3 worm cellular contexts compared by ENCODE assay signal in genomic region chrIV:14824878-14825352, ce11.
TF ChIP-seq lines count a peak whose summit lies in the region.

Gene sec-61.A (minus strand): TSS chrIV:14825264.

TF ChIP-seq in whole organism, L1 larva, 84 proteins besides CTCF, POLR2A, EP300 and RAD21 (continued from another document and continues in another):
- TF ChIP-seq elt-3 (tag; optimal IDR thresholded peaks at IDR 0.05; lab: Kevin White, UChicago), result peak in 3 of 6 experiments; percentile 39 to 64 (median 58)
- no peak for TF ChIP-seq mef-2 (tag; optimal IDR thresholded peaks at IDR 0.05; lab: Kevin White, UChicago)
- TF ChIP-seq zag-1 (tag; optimal IDR thresholded peaks at IDR 0.05; lab: Kevin White, UChicago), result no peak
- TF ChIP-seq ceh-82 (tag; optimal IDR thresholded peaks at IDR 0.05; lab: Kevin White, UChicago), result peak in 2 of 3 experiments; percentile 34 to 47
- TF ChIP-seq unc-30 (tag; optimal IDR thresholded peaks at IDR 0.05; lab: Kevin White, UChicago), result no peak
- no peak for TF ChIP-seq ces-1 (GFP tag; optimal IDR thresholded peaks at IDR 0.05; lab: Kevin White, UChicago)
- no peak for TF ChIP-seq mep-1 (tag; optimal IDR thresholded peaks at IDR 0.05; lab: Kevin White, UChicago)
- TF ChIP-seq fkh-10 (GFP tag; optimal IDR thresholded peaks at IDR 0.05; lab: Kevin White, UChicago), result peak; percentile 46
- peak; percentile 40 for TF ChIP-seq sup-37 (GFP tag; optimal IDR thresholded peaks at IDR 0.05; lab: Kevin White, UChicago)
- peak; percentile 34 for TF ChIP-seq vab-15 (tag; optimal IDR thresholded peaks at IDR 0.05; lab: Kevin White, UChicago)
- peak; percentile 29 for TF ChIP-seq C34B4.2 (tag; optimal IDR thresholded peaks at IDR 0.05; lab: Kevin White, UChicago)
- peak; percentile 3 for TF ChIP-seq blmp-1 (tag; optimal IDR thresholded peaks at IDR 0.05; lab: Kevin White, UChicago)
- TF ChIP-seq pqm-1 (tag; optimal IDR thresholded peaks at IDR 0.05; lab: Kevin White, UChicago), result no peak
- TF ChIP-seq F16B12.6 (tag; optimal IDR thresholded peaks at IDR 0.05; lab: Kevin White, UChicago), result peak; percentile 18
- no peak for TF ChIP-seq hlh-17 (GFP tag; optimal IDR thresholded peaks at IDR 0.05; lab: Kevin White, UChicago; ENCODE audit: borderline replicate concordance)
- TF ChIP-seq nhr-84 (tag; optimal IDR thresholded peaks at IDR 0.05; lab: Kevin White, UChicago), result no peak
- no peak for TF ChIP-seq hlh-4 (tag; optimal IDR thresholded peaks at IDR 0.05; lab: Kevin White, UChicago)
- peak; percentile 85 for TF ChIP-seq unc-86 (tag; optimal IDR thresholded peaks at IDR 0.05; lab: Kevin White, UChicago)
- peak in 1 of 2 experiments; percentile 65 for TF ChIP-seq ztf-11 (tag; optimal IDR thresholded peaks at IDR 0.05; lab: Kevin White, UChicago)
- TF ChIP-seq nhr-90 (tag; optimal IDR thresholded peaks at IDR 0.05; lab: Kevin White, UChicago; ENCODE audit: poor library complexity), result peak; percentile 85
- peak; percentile 45 for TF ChIP-seq lin-39 (tag; optimal IDR thresholded peaks at IDR 0.05; lab: Kevin White, UChicago)
- TF ChIP-seq lin-15B (tag; optimal IDR thresholded peaks at IDR 0.05; lab: Kevin White, UChicago), result peak; percentile 46
- peak; percentile 82 for TF ChIP-seq grh-1 (GFP tag; IDR thresholded peaks at IDR 0.05; lab: Robert Waterston, UW)
- peak; percentile 74 to 79 (median 78) for TF ChIP-seq dpl-1 (GFP tag; optimal IDR thresholded peaks at IDR 0.05; lab: Kevin White, UChicago)
- peak; percentile 34 for TF ChIP-seq rnt-1 (tag; optimal IDR thresholded peaks at IDR 0.05; lab: Kevin White, UChicago)
- peak; percentile 57 for TF ChIP-seq aly-2 (tag; optimal IDR thresholded peaks at IDR 0.05; lab: Kevin White, UChicago)
- TF ChIP-seq pag-3 (tag; optimal IDR thresholded peaks at IDR 0.05; lab: Kevin White, UChicago; ENCODE audit: borderline replicate concordance, insufficient read depth), result no peak
- peak; percentile 62 for TF ChIP-seq C04F5.9 (tag; optimal IDR thresholded peaks at IDR 0.05; lab: Kevin White, UChicago)
- no peak for TF ChIP-seq tlp-1 (tag; optimal IDR thresholded peaks at IDR 0.05; lab: Kevin White, UChicago)
- peak; percentile 58 for TF ChIP-seq ceh-88 (GFP tag; IDR thresholded peaks at IDR 0.05; lab: Robert Waterston, UW)
- TF ChIP-seq lin-35 (GFP tag; optimal IDR thresholded peaks at IDR 0.05; lab: Kevin White, UChicago), result peak; percentile 84 to 85
- TF ChIP-seq nhr-11 (tag; optimal IDR thresholded peaks at IDR 0.05; lab: Kevin White, UChicago), result no peak
- no peak for TF ChIP-seq ceh-63 (GFP tag; optimal IDR thresholded peaks at IDR 0.05; lab: Kevin White, UChicago)
- TF ChIP-seq lsy-2 (tag; optimal IDR thresholded peaks at IDR 0.05; lab: Kevin White, UChicago), result peak; percentile 97 to 99
- TF ChIP-seq ama-1 (optimal IDR thresholded peaks at IDR 0.05; lab: Kevin White, UChicago), result no peak
- peak in 1 of 2 experiments; percentile 55 for TF ChIP-seq mdl-1 (tag; optimal IDR thresholded peaks at IDR 0.05; lab: Kevin White, UChicago)
- peak; percentile 2 for TF ChIP-seq jun-1 (tag; optimal IDR thresholded peaks at IDR 0.05; lab: Kevin White, UChicago)
- TF ChIP-seq swsn-7 (tag; optimal IDR thresholded peaks at IDR 0.05; lab: Kevin White, UChicago), result peak; percentile 84
- TF ChIP-seq lin-13 (GFP tag; optimal IDR thresholded peaks at IDR 0.05; lab: Kevin White, UChicago), result peak; percentile 60
- peak; percentile 95 for TF ChIP-seq snu-23 (GFP tag; optimal IDR thresholded peaks at IDR 0.05; lab: Kevin White, UChicago)
- TF ChIP-seq nhr-237 (tag; optimal IDR thresholded peaks at IDR 0.05; lab: Kevin White, UChicago), result peak; percentile 16
- no peak for TF ChIP-seq aha-1 (tag; optimal IDR thresholded peaks at IDR 0.05; lab: Kevin White, UChicago)
- peak; percentile 73 for TF ChIP-seq nhr-19 (GFP tag; conservative IDR thresholded peaks at IDR 0.05; lab: Robert Waterston, UW)

TF ChIP-seq in whole organism, L3 larva, 47 proteins besides CTCF, POLR2A, EP300 and RAD21 (continued from another document):
- TF ChIP-seq unc-39 (tag; optimal IDR thresholded peaks at IDR 0.05; lab: Kevin White, UChicago), result no peak
- no peak for TF ChIP-seq ztf-11 (tag; optimal IDR thresholded peaks at IDR 0.05; lab: Kevin White, UChicago)
- no peak for TF ChIP-seq daf-12 (tag; optimal IDR thresholded peaks at IDR 0.05; lab: Kevin White, UChicago)
- peak; percentile 65 for TF ChIP-seq nhr-25 (tag; optimal IDR thresholded peaks at IDR 0.05; lab: Kevin White, UChicago)
- peak; percentile 40 for TF ChIP-seq nhr-43 (tag; optimal IDR thresholded peaks at IDR 0.05; lab: Kevin White, UChicago; ENCODE audit: poor library complexity, severe bottlenecking)
- TF ChIP-seq ztf-4 (tag; optimal IDR thresholded peaks at IDR 0.05; lab: Kevin White, UChicago), result no peak
- TF ChIP-seq pqm-1 (tag; optimal IDR thresholded peaks at IDR 0.05; lab: Kevin White, UChicago), result no peak
- TF ChIP-seq lin-39 (tag; optimal IDR thresholded peaks at IDR 0.05; lab: Kevin White, UChicago), result peak; percentile 64
- no peak for TF ChIP-seq sea-2 (GFP tag; optimal IDR thresholded peaks at IDR 0.05; lab: Kevin White, UChicago)
- TF ChIP-seq nfya-1 (tag; optimal IDR thresholded peaks at IDR 0.05; lab: Kevin White, UChicago; ENCODE audit: insufficient read depth), result peak; percentile 89
- TF ChIP-seq tbx-2 (tag; optimal IDR thresholded peaks at IDR 0.05; lab: Kevin White, UChicago), result peak; percentile 41
- TF ChIP-seq zag-1 (tag; optimal IDR thresholded peaks at IDR 0.05; lab: Kevin White, UChicago), result peak; percentile 53
- peak; percentile 65 for TF ChIP-seq skn-1 (tag; optimal IDR thresholded peaks at IDR 0.05; lab: Kevin White, UChicago)
- no peak for TF ChIP-seq ZK546.5 (tag; optimal IDR thresholded peaks at IDR 0.05; lab: Kevin White, UChicago)
- TF ChIP-seq mml-1 (tag; optimal IDR thresholded peaks at IDR 0.05; lab: Kevin White, UChicago), result no peak
- no peak for TF ChIP-seq nhr-76 (tag; optimal IDR thresholded peaks at IDR 0.05; lab: Kevin White, UChicago)
- TF ChIP-seq egl-5 (tag; optimal IDR thresholded peaks at IDR 0.05; lab: Kevin White, UChicago), result no peak
- TF ChIP-seq elt-1 (tag; optimal IDR thresholded peaks at IDR 0.05; lab: Kevin White, UChicago), result no peak
- TF ChIP-seq fkh-2 (tag; optimal IDR thresholded peaks at IDR 0.05; lab: Kevin White, UChicago), result no peak
- TF ChIP-seq ceh-82 (tag; optimal IDR thresholded peaks at IDR 0.05; lab: Kevin White, UChicago), result peak; percentile 53
- TF ChIP-seq nhr-23 (tag; optimal IDR thresholded peaks at IDR 0.05; lab: Kevin White, UChicago), result peak; percentile 49
- TF ChIP-seq nhr-28 (tag; optimal IDR thresholded peaks at IDR 0.05; lab: Kevin White, UChicago), result no peak
- TF ChIP-seq nhr-11 (tag; optimal IDR thresholded peaks at IDR 0.05; lab: Kevin White, UChicago), result no peak
- peak; percentile 69 for TF ChIP-seq jun-1 (tag; optimal IDR thresholded peaks at IDR 0.05; lab: Kevin White, UChicago)
- peak; percentile 61 for TF ChIP-seq elt-2 (tag; optimal IDR thresholded peaks at IDR 0.05; lab: Kevin White, UChicago)
- peak; percentile 75 for TF ChIP-seq snpc-4 (tag; optimal IDR thresholded peaks at IDR 0.05; lab: Kevin White, UChicago)
- peak; percentile 32 for TF ChIP-seq fkh-10 (GFP tag; optimal IDR thresholded peaks at IDR 0.05; lab: Kevin White, UChicago)

TF ChIP-seq in whole organism, young adult, 124 proteins besides CTCF, POLR2A, EP300 and RAD21 (continued from another document and continues in another):
- TF ChIP-seq attf-3 (GFP tag; conservative IDR thresholded peaks at IDR 0.05; lab: Robert Waterston, UW), result 0 out of 2 replicates have a peak, but pooled peaks have one; percentile 10
- TF ChIP-seq unc-130 (GFP tag; optimal IDR thresholded peaks at IDR 0.05; lab: Kevin White, UChicago), result no peak
- peak; percentile 35 for TF ChIP-seq efl-1 (GFP tag; optimal IDR thresholded peaks at IDR 0.05; lab: Kevin White, UChicago)
- peak; percentile 52 for TF ChIP-seq ceh-27 (GFP tag; optimal IDR thresholded peaks at IDR 0.05; lab: Kevin White, UChicago)
- TF ChIP-seq mcd-1 (GFP tag; IDR thresholded peaks at IDR 0.05; lab: Robert Waterston, UW), result peak; percentile 72
- TF ChIP-seq snpc-3.4 (tag; optimal IDR thresholded peaks at IDR 0.05; lab: Kevin White, UChicago), result peak; percentile 27
- TF ChIP-seq egrh-3 (GFP tag; IDR thresholded peaks at IDR 0.05; lab: Robert Waterston, UW), result 0 out of 2 replicates have a peak, but pooled peaks have one; percentile 8
- TF ChIP-seq K12H6.12 (tag; optimal IDR thresholded peaks at IDR 0.05; lab: Kevin White, UChicago), result peak; percentile 74
- no peak for TF ChIP-seq mxl-1 (tag; optimal IDR thresholded peaks at IDR 0.05; lab: Kevin White, UChicago)
- TF ChIP-seq B0035.1 (tag; optimal IDR thresholded peaks at IDR 0.05; lab: Kevin White, UChicago), result no peak
- no peak for TF ChIP-seq F10E7.11 (tag; optimal IDR thresholded peaks at IDR 0.05; lab: Kevin White, UChicago)
- TF ChIP-seq F39B2.1 (GFP tag; IDR thresholded peaks at IDR 0.05; lab: Robert Waterston, UW), result no peak
- no peak for TF ChIP-seq T07F8.4 (tag; optimal IDR thresholded peaks at IDR 0.05; lab: Kevin White, UChicago)
- no peak for TF ChIP-seq F52B5.7 (tag; optimal IDR thresholded peaks at IDR 0.05; lab: Kevin White, UChicago)
- no peak for TF ChIP-seq K11D2.4 (GFP tag; IDR thresholded peaks at IDR 0.05; lab: Robert Waterston, UW)
- TF ChIP-seq nhr-120 (GFP tag; IDR thresholded peaks at IDR 0.05; lab: Robert Waterston, UW), result no peak
- TF ChIP-seq C06A6.2 (GFP tag; conservative IDR thresholded peaks at IDR 0.05; lab: Robert Waterston, UW), result no peak
- peak; percentile 83 for TF ChIP-seq ztf-18 (tag; optimal IDR thresholded peaks at IDR 0.05; lab: Kevin White, UChicago)
- peak; percentile 72; the same call in 1 of the 2 replicates for TF ChIP-seq ekl-4 (GFP tag; IDR thresholded peaks at IDR 0.05; lab: Robert Waterston, UW)
- no peak for TF ChIP-seq ceh-100 (GFP tag; IDR thresholded peaks at IDR 0.05; lab: Robert Waterston, UW)
- TF ChIP-seq ZK185.1 (tag; optimal IDR thresholded peaks at IDR 0.05; lab: Kevin White, UChicago; ENCODE audit: poor library complexity, severe bottlenecking), result no peak
- peak; percentile 86 for TF ChIP-seq lin-40 (tag; optimal IDR thresholded peaks at IDR 0.05; lab: Kevin White, UChicago)
- TF ChIP-seq B0019.2 (GFP tag; conservative IDR thresholded peaks at IDR 0.05; lab: Robert Waterston, UW), result no peak
- no peak for TF ChIP-seq bed-2 (GFP tag; IDR thresholded peaks at IDR 0.05; lab: Robert Waterston, UW)
- TF ChIP-seq nhr-90 (tag; optimal IDR thresholded peaks at IDR 0.05; lab: Kevin White, UChicago), result peak; percentile 55
- no peak for TF ChIP-seq F22D6.2 (tag; optimal IDR thresholded peaks at IDR 0.05; lab: Kevin White, UChicago)
- TF ChIP-seq Y53G8AR.9 (GFP tag; conservative IDR thresholded peaks at IDR 0.05; lab: Robert Waterston, UW), result no peak
- TF ChIP-seq nfya-1 (tag; optimal IDR thresholded peaks at IDR 0.05; lab: Kevin White, UChicago; ENCODE audit: borderline replicate concordance, insufficient read depth), result no peak
- no peak for TF ChIP-seq unc-62 (GFP tag; optimal IDR thresholded peaks at IDR 0.05; lab: Kevin White, UChicago)
- 0 out of 2 replicates have a peak, but pooled peaks have one; percentile 27 for TF ChIP-seq B0336.3 (GFP tag; IDR thresholded peaks at IDR 0.05; lab: Robert Waterston, UW)
- no peak for TF ChIP-seq hrde-1 (tag; optimal IDR thresholded peaks at IDR 0.05; lab: Kevin White, UChicago; ENCODE audit: borderline replicate concordance)
- no peak for TF ChIP-seq F57C9.4 (tag; optimal IDR thresholded peaks at IDR 0.05; lab: Kevin White, UChicago)
- no peak for TF ChIP-seq somi-1 (GFP tag; optimal IDR thresholded peaks at IDR 0.05; lab: Kevin White, UChicago)
- TF ChIP-seq nhr-179 (tag; optimal IDR thresholded peaks at IDR 0.05; lab: Kevin White, UChicago), result no peak
- TF ChIP-seq snpc-4 (GFP tag; optimal IDR thresholded peaks at IDR 0.05; lab: Kevin White, UChicago), result peak; percentile 89
- peak; percentile 65 to 95 (median 86) for TF ChIP-seq snpc-4 (tag; optimal IDR thresholded peaks at IDR 0.05; lab: Kevin White, UChicago)
- peak; percentile 89 for TF ChIP-seq nhr-80 (tag; optimal IDR thresholded peaks at IDR 0.05; lab: Kevin White, UChicago)
- TF ChIP-seq ceh-91 (GFP tag; IDR thresholded peaks at IDR 0.05; lab: Robert Waterston, UW), result peak; percentile 60
- TF ChIP-seq ets-4 (GFP tag; optimal IDR thresholded peaks at IDR 0.05; lab: Kevin White, UChicago), result peak; percentile 54
- TF ChIP-seq fkh-3 (tag; optimal IDR thresholded peaks at IDR 0.05; lab: Kevin White, UChicago), result no peak
- no peak for TF ChIP-seq egl-44 (GFP tag; IDR thresholded peaks at IDR 0.05; lab: Robert Waterston, UW)
- peak; percentile 70 for TF ChIP-seq lin-54 (GFP tag; optimal IDR thresholded peaks at IDR 0.05; lab: Kevin White, UChicago)
- TF ChIP-seq Y67H2A.10 (GFP tag; conservative IDR thresholded peaks at IDR 0.05; lab: Robert Waterston, UW), result 0 out of 2 replicates have a peak, but pooled peaks have one; percentile 38
- TF ChIP-seq lin-35 (GFP tag; optimal IDR thresholded peaks at IDR 0.05; lab: Kevin White, UChicago), result peak in 1 of 3 experiments; percentile 24
- TF ChIP-seq die-1 (tag; optimal IDR thresholded peaks at IDR 0.05; lab: Kevin White, UChicago), result no peak
- TF ChIP-seq ztf-28 (GFP tag; IDR thresholded peaks at IDR 0.05; lab: Robert Waterston, UW), result no peak
- no peak for TF ChIP-seq T26A5.8 (tag; optimal IDR thresholded peaks at IDR 0.05; lab: Kevin White, UChicago)
- no peak for TF ChIP-seq hmg-20 (GFP tag; IDR thresholded peaks at IDR 0.05; lab: Robert Waterston, UW)
- TF ChIP-seq tbp1 (GFP tag; optimal IDR thresholded peaks at IDR 0.05; lab: Kevin White, UChicago), result peak; percentile 70
- peak; percentile 13; the same call in 1 of the 2 replicates for TF ChIP-seq rcor-1 (GFP tag; IDR thresholded peaks at IDR 0.05; lab: Robert Waterston, UW)
- TF ChIP-seq cebp-1 (GFP tag; IDR thresholded peaks at IDR 0.05; lab: Robert Waterston, UW), result no peak
- peak; percentile 66 for TF ChIP-seq cebp-1 (tag; optimal IDR thresholded peaks at IDR 0.05; lab: Kevin White, UChicago)
- peak; percentile 64 for TF ChIP-seq madf-6 (GFP tag; IDR thresholded peaks at IDR 0.05; lab: Robert Waterston, UW)
- no peak for TF ChIP-seq Y95B8A.8 (GFP tag; IDR thresholded peaks at IDR 0.05; lab: Robert Waterston, UW)
- peak; percentile 20 for TF ChIP-seq ztf-26 (tag; optimal IDR thresholded peaks at IDR 0.05; lab: Kevin White, UChicago)
- no peak for TF ChIP-seq madf-3 (GFP tag; IDR thresholded peaks at IDR 0.05; lab: Robert Waterston, UW)
- TF ChIP-seq ceh-79 (tag; optimal IDR thresholded peaks at IDR 0.05; lab: Kevin White, UChicago), result no peak
- no peak for TF ChIP-seq nhr-27 (tag; optimal IDR thresholded peaks at IDR 0.05; lab: Kevin White, UChicago)
- TF ChIP-seq B0261.1 (tag; optimal IDR thresholded peaks at IDR 0.05; lab: Kevin White, UChicago), result no peak
- peak; percentile 92 for TF ChIP-seq dox-1 (GFP tag; IDR thresholded peaks at IDR 0.05; lab: Robert Waterston, UW)
- TF ChIP-seq ceh-58 (GFP tag; IDR thresholded peaks at IDR 0.05; lab: Robert Waterston, UW), result no peak
- TF ChIP-seq attf-6 (GFP tag; IDR thresholded peaks at IDR 0.05; lab: Robert Waterston, UW), result peak; percentile 89
- TF ChIP-seq F37B4.10 (GFP tag; IDR thresholded peaks at IDR 0.05; lab: Robert Waterston, UW), result no peak
- no peak for TF ChIP-seq F57A8.1 (GFP tag; optimal IDR thresholded peaks at IDR 0.05; lab: Kevin White, UChicago)
- no peak for TF ChIP-seq gei-17 (GFP tag; optimal IDR thresholded peaks at IDR 0.05; lab: Kevin White, UChicago)
- TF ChIP-seq aptf-2 (GFP tag; conservative IDR thresholded peaks at IDR 0.05; lab: Robert Waterston, UW), result no peak
- TF ChIP-seq dpff-1 (tag; optimal IDR thresholded peaks at IDR 0.05; lab: Kevin White, UChicago), result no peak
- no peak for TF ChIP-seq athp-1 (tag; optimal IDR thresholded peaks at IDR 0.05; lab: Kevin White, UChicago)
- TF ChIP-seq tbx-9 (tag; optimal IDR thresholded peaks at IDR 0.05; lab: Kevin White, UChicago; ENCODE audit: borderline replicate concordance), result no peak
- no peak for TF ChIP-seq lir-1 (GFP tag; conservative IDR thresholded peaks at IDR 0.05; lab: Robert Waterston, UW)
- TF ChIP-seq mes-4 (tag; optimal IDR thresholded peaks at IDR 0.05; lab: Kevin White, UChicago), result no peak
- peak; percentile 94 for TF ChIP-seq lsl-1 (GFP tag; optimal IDR thresholded peaks at IDR 0.05; lab: Kevin White, UChicago)
